Fruit fly (Drosophila melanogaster): Measurements from ENCODE around the gene CG43102.

DNA sequence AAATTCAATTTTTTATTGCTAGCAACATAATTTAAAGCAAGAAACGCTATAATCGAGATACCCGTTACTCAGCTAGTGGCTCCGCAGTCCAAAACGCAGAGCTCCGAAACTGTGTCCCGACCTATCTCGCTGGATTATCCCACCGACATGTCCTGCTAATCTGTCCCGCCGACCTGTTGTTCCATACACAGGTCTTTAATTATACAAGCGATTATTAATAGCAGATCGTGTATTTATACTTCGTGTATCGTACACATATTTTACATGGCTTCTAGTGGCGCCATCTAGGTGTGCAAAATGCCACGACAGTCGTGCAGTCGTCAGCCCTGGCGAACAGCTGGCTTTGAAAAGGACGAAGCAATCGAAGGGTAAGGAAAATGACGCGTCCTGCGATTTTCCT lies 61.0 kb downstream of the CG43102 start, which contains the start of gene CG14321:
- TF ChIP-seq usp (GFP tag; optimal IDR thresholded peaks at IDR 0.05): no peak
- no peak for TF ChIP-seq Dll (optimal IDR thresholded peaks at IDR 0.05)
- no peak for TF ChIP-seq psq (optimal IDR thresholded peaks at IDR 0.05)
- no peak for TF ChIP-seq pan (optimal IDR thresholded peaks at IDR 0.05)
